Worm (Caenorhabditis elegans): ENCODE results near the gene W03C9.6.

W03C9.6 gene

DNA sequence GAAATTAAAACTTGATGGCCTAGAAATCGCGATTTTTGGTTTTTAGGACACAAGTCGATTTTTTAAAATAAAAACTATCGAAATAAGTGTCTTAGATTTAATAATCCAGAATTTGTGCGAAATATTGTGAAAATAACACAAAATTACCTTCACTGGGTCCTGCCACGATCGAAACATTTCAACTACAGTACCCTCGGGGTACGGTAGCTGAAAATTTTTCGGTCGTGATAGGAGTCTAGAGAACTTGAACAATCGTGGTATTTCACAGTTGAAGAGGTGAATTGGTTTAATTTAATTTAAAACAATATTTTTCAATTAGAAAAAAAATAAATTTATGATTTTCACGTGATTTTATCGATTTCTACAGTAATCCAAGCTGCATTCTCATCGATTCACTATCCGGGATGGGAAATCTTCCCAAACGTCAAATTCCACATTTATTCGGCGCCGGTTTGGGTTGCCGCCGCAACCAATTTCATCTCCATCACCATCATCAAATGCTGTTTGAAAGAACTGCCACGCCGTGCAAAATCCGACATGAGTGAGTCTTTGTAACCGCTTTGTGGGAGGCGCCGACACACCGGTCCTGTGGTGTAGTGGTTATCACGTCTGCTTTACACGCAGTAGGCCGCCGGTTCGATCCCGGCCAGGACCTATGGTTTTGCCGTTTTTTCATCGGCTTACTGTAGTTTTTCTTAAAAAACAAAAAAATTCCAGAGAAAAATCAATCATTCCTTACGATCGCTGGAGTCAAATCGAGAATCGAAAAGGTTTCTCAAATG lies 4.7 kb downstream of the W03C9.6 start:
- TF ChIP-seq ama-1 (optimal IDR thresholded peaks at IDR 0.05) (no peak), F13H6.1 (tag; optimal IDR thresholded peaks at IDR 0.05) (peak; percentile 61), gmeb-1 (tag; optimal IDR thresholded peaks at IDR 0.05) (peak; percentile 15), sma-3 (GFP tag; optimal IDR thresholded peaks at IDR 0.05) (peak; percentile 39), lsy-2 (tag; optimal IDR thresholded peaks at IDR 0.05) (peak in 1 of 2 experiments; percentile 61), sma-9 (GFP tag; optimal IDR thresholded peaks at IDR 0.05) (no peak), sma-9 (tag; optimal IDR thresholded peaks at IDR 0.05) (no peak), nhr-21 (tag; optimal IDR thresholded peaks at IDR 0.05) (peak; percentile 10), sem-4 (tag; optimal IDR thresholded peaks at IDR 0.05) (no peak), crh-2 (tag; optimal IDR thresholded peaks at IDR 0.05) (peak; percentile 28), mdl-1 (tag; optimal IDR thresholded peaks at IDR 0.05) (no peak), unc-55 (GFP tag; optimal IDR thresholded peaks at IDR 0.05) (peak; percentile 70), lin-11 (tag; optimal IDR thresholded peaks at IDR 0.05) (peak; percentile 39), elt-3 (tag; optimal IDR thresholded peaks at IDR 0.05) (no peak), unc-62 (GFP tag; optimal IDR thresholded peaks at IDR 0.05) (no peak), skn-1 (tag; optimal IDR thresholded peaks at IDR 0.05) (no peak), zag-1 (tag; optimal IDR thresholded peaks at IDR 0.05) (no peak), lin-13 (GFP tag; optimal IDR thresholded peaks at IDR 0.05) (peak; percentile 46), nhr-11 (tag; optimal IDR thresholded peaks at IDR 0.05) (no peak), nhr-129 (tag; optimal IDR thresholded peaks at IDR 0.05) (peak; percentile 68), C34F6.9 (tag; optimal IDR thresholded peaks at IDR 0.05) (peak; percentile 34), fos-1 (tag; optimal IDR thresholded peaks at IDR 0.05) (peak; percentile 16)

DNA sequence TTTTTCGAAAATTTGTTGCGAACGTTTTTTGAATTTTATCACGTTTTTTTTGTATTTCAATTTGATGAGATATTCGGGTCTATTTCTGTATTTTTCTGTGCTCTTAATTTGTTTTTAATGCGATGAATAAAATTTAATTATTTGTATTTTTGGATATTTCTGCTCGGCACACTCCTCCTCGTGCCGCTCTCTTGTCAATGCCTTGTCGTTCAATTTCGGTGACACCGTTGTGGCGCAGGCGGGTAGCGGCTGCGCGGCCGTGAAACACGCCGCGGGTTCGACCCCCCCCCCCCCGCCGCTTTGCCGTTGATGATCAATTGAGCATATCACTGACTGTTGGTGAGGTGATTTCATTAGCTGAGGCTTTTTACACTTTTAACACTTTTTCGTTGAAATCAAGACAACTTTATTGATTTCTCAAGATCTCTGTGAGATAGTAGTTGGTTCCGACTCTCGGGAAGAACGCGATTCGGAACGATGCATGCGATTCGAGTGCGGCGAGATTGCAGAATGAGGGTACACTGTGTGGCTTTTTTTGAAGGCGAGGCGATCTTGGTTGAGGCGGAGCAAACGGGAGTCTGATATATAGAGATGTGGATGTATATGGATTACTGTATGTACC lies 6.4 kb downstream of the W03C9.6 start:
- TF ChIP-seq nhr-21 (tag; optimal IDR thresholded peaks at IDR 0.05) (peak; percentile 49), sma-3 (GFP tag; optimal IDR thresholded peaks at IDR 0.05) (peak; percentile 65), mbf-1 (tag; optimal IDR thresholded peaks at IDR 0.05) (peak; percentile 42), nhr-77 (tag; optimal IDR thresholded peaks at IDR 0.05) (no peak), crh-2 (tag; optimal IDR thresholded peaks at IDR 0.05) (peak; percentile 44), gmeb-1 (tag; optimal IDR thresholded peaks at IDR 0.05) (peak; percentile 11), lin-11 (tag; optimal IDR thresholded peaks at IDR 0.05) (peak; percentile 13), lin-13 (GFP tag; optimal IDR thresholded peaks at IDR 0.05) (peak; percentile 66), lsy-2 (tag; optimal IDR thresholded peaks at IDR 0.05) (peak; percentile 49 to 59), mdl-1 (tag; optimal IDR thresholded peaks at IDR 0.05) (peak in 1 of 2 experiments; percentile 46), nhr-129 (tag; optimal IDR thresholded peaks at IDR 0.05) (peak; percentile 57), nhr-23 (tag; optimal IDR thresholded peaks at IDR 0.05) (no peak), nhr-25 (tag; optimal IDR thresholded peaks at IDR 0.05) (peak; percentile 40), aly-2 (tag; optimal IDR thresholded peaks at IDR 0.05) (no peak), Y55F3AM.14 (GFP tag; optimal IDR thresholded peaks at IDR 0.05) (peak; percentile 88), nhr-11 (tag; optimal IDR thresholded peaks at IDR 0.05) (peak; percentile 66), unc-55 (GFP tag; optimal IDR thresholded peaks at IDR 0.05) (peak; percentile 58), C34F6.9 (tag; optimal IDR thresholded peaks at IDR 0.05) (no peak), fos-1 (tag; optimal IDR thresholded peaks at IDR 0.05) (peak; percentile 59), sma-9 (GFP tag; optimal IDR thresholded peaks at IDR 0.05) (peak; percentile 65), sma-9 (tag; optimal IDR thresholded peaks at IDR 0.05) (no peak), ztf-4 (tag; optimal IDR thresholded peaks at IDR 0.05) (peak; percentile 31), zag-1 (tag; optimal IDR thresholded peaks at IDR 0.05) (peak; percentile 9), egl-27 (tag; optimal IDR thresholded peaks at IDR 0.05) (peak; percentile 9), alr-1 (tag; optimal IDR thresholded peaks at IDR 0.05) (no peak), F13H6.1 (tag; optimal IDR thresholded peaks at IDR 0.05) (peak; percentile 81)

DNA sequence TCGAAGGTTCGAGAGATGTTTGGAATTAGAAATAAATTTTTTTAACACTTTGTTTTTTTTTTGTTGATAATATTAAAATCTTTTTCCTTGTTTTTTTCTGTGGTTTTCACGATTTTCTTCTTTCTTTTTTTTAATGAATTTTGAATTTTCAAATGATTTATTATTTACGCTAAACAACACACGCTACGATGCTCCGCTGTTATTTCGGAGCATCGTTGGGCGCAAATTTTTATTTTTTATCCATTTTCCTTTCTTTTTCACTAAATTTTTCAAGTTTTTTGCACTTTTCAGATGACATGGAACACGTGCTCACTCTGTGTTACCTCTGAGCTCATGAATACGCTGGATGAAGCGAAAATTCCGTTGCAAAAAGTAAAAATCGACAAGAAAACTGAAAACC lies 7.8 kb downstream of the W03C9.6 start, which contains the start of the genes W03C9.1 and W03C9.2:
W03C9.1 (minus strand) TSS at position 46 of the 400 bp plus-strand sequence.
W03C9.2 (plus strand) TSS at position 286 of the 400 bp plus-strand sequence.
- TF ChIP-seq lin-13 (GFP tag; optimal IDR thresholded peaks at IDR 0.05) (no peak), crh-2 (tag; optimal IDR thresholded peaks at IDR 0.05) (no peak), nhr-129 (tag; optimal IDR thresholded peaks at IDR 0.05) (no peak), ztf-1 (GFP tag; conservative IDR thresholded peaks at IDR 0.05) (no peak), elt-3 (tag; optimal IDR thresholded peaks at IDR 0.05) (no peak), gmeb-1 (tag; optimal IDR thresholded peaks at IDR 0.05) (no peak), unc-55 (GFP tag; optimal IDR thresholded peaks at IDR 0.05) (no peak), nhr-10 (tag; optimal IDR thresholded peaks at IDR 0.05) (no peak), lin-39 (tag; optimal IDR thresholded peaks at IDR 0.05) (no peak), nhr-25 (tag; optimal IDR thresholded peaks at IDR 0.05) (no peak), dmd-4 (tag; optimal IDR thresholded peaks at IDR 0.05) (no peak), peb-1 (tag; optimal IDR thresholded peaks at IDR 0.05) (no peak), F13H6.1 (tag; optimal IDR thresholded peaks at IDR 0.05) (no peak), lin-11 (tag; optimal IDR thresholded peaks at IDR 0.05) (no peak), Y55F3AM.14 (GFP tag; optimal IDR thresholded peaks at IDR 0.05) (no peak), nhr-21 (tag; optimal IDR thresholded peaks at IDR 0.05) (no peak), sem-4 (tag; optimal IDR thresholded peaks at IDR 0.05) (no peak)

Measured in whole organism, L2 larva.